Worm (Caenorhabditis elegans) whole organism, L4/young adult: Measurements from ENCODE around the gene gldi-9.

Source experiments
- W03F9.2 ChIP-seq: fragments of 150-350 bp; optimal IDR thresholded peaks from 2 replicates; lab custom pipeline; 2014; ENCODE audit warnings: missing biosample characterization, missing genetic modification characterization
- dao-5 ChIP-seq: sonication (generic microtip); optimal IDR thresholded peaks from 2 replicates; lab custom pipeline; 2016; ENCODE audit warnings: missing genotype, missing genetic modification characterization, moderate library complexity, missing compliant biosample characterization
- him-1 ChIP-seq: sonication (generic microtip); optimal IDR thresholded peaks from 2 replicates; lab custom pipeline; 2016; ENCODE audit warnings: missing genotype, missing genetic modification reagents, missing genetic modification characterization, missing compliant biosample characterization

DNA sequence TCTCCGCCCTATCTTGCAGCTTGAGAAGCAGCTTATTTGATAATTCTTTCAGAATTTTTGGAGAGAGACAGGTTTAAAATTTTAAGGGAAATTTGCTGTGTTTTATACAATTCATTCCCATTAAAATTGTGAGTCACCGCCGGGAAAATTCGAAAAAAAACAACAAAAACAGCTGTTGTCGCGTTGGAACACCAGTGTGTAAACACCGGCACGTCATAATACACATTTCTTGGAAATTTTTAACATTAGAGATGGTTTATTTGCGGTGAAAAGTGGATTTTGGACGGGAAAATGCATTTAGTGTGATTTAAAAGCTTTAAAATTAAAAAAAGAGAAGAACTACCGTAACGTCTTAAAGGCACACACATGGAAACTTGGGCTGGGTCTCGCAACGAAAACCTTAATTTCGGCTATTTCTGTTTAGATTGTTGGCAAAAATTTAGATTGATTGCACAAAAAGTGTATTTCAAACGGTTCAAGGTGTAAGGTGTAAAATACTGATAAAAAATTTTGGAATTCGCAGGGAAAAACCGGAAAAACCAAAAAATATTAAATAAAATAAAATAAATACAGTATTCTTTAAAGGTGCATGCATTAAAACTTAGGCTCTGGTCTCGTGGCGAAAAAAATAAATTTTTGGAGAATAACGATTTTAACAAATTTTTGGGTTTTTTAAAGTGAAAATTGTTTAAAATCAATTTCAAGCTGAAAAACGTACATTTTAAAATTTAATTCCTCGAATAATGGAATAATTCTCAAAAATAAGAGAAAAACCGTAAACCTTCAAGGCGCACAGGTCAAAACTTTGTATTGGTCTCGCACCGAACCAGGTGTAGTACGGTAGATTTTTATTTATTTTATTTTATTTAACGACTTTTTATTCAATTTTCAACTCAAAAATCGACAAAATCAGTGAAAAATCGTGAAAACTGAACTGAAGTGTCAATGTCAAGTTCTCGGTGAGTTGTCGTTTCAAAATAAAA, 30.6 kb downstream of the gldi-9 start, which contains the start of gene cosa-1:
- TF ChIP-seq W03F9.2 (tag; lab: Kevin White, UChicago) (no peak), dao-5 (tag; lab: Kevin White, UChicago) (no peak), him-1 (tag; lab: Kevin White, UChicago) (no peak)
